Fruit fly (Drosophila melanogaster): ENCODE data around the gene CG46435.

The CG46435 gene

dm6 chr3L:19556738-19557137, 11.8 kb downstream of the CG46435 start:
- TF ChIP-seq dsx (GFP tag; optimal IDR thresholded peaks at IDR 0.05; ENCODE audit: poor library complexity, severe bottlenecking) = peak; percentile 76
- TF ChIP-seq CG3919 (GFP tag; optimal IDR thresholded peaks at IDR 0.05) = no peak
- no peak for TF ChIP-seq Hr4 (GFP tag; optimal IDR thresholded peaks at IDR 0.05)
- TF ChIP-seq CG9139 (GFP tag; optimal IDR thresholded peaks at IDR 0.05) = no peak
- TF ChIP-seq vri (GFP tag; optimal IDR thresholded peaks at IDR 0.05) = no peak
- TF ChIP-seq Hr38 (GFP tag; optimal IDR thresholded peaks at IDR 0.05) = no peak
- TF ChIP-seq ss (GFP tag; optimal IDR thresholded peaks at IDR 0.05) = no peak
- no peak for TF ChIP-seq Lpt (GFP tag; optimal IDR thresholded peaks at IDR 0.05)
- peak; percentile 89 for TF ChIP-seq CG6808 (GFP tag; optimal IDR thresholded peaks at IDR 0.05)
- peak; percentile 68 for TF ChIP-seq CG6163 (GFP tag; IDR thresholded peaks at IDR 0.05)
- no peak for TF ChIP-seq Smox (GFP tag; optimal IDR thresholded peaks at IDR 0.05)

- TF ChIP-seq dac (GFP tag; optimal IDR thresholded peaks at IDR 0.05) (no peak), Sox102F (GFP tag; optimal IDR thresholded peaks at IDR 0.05) (no peak), CG4318 (GFP tag; optimal IDR thresholded peaks at IDR 0.05) (peak; percentile 60), fd85E (GFP tag; optimal IDR thresholded peaks at IDR 0.05) (no peak), salr (GFP tag; optimal IDR thresholded peaks at IDR 0.05) (peak in 1 of 2 experiments; percentile 82), CG6854 (GFP tag; optimal IDR thresholded peaks at IDR 0.05) (no peak), achi (GFP tag; optimal IDR thresholded peaks at IDR 0.05) (peak; percentile 66), acj6 (GFP tag; optimal IDR thresholded peaks at IDR 0.05) (peak; percentile 72), cyc (GFP tag; optimal IDR thresholded peaks at IDR 0.05) (peak; percentile 23), CG11902 (GFP tag; optimal IDR thresholded peaks at IDR 0.05) (peak; percentile 19), net (GFP tag; optimal IDR thresholded peaks at IDR 0.05) (peak; percentile 24), Eip93F (GFP tag; optimal IDR thresholded peaks at IDR 0.05) (no peak), dsx (GFP tag; optimal IDR thresholded peaks at IDR 0.05; ENCODE audit: poor library complexity, severe bottlenecking) (no peak), lz (GFP tag; optimal IDR thresholded peaks at IDR 0.05) (peak; percentile 28), CG8319 (GFP tag; optimal IDR thresholded peaks at IDR 0.05) (peak; percentile 39), Ets96B (tag; optimal IDR thresholded peaks at IDR 0.05) (peak; percentile 83), CG16779 (tag; optimal IDR thresholded peaks at IDR 0.05) (peak; percentile 22), svp (GFP tag) (peak; percentile 74), Hr39 (GFP tag; optimal IDR thresholded peaks at IDR 0.05) (peak; percentile 8), CG11294 (GFP tag; IDR thresholded peaks at IDR 0.05) (no peak), CG3032 (tag; optimal IDR thresholded peaks at IDR 0.05) (peak; percentile 88), Smox (GFP tag; optimal IDR thresholded peaks at IDR 0.05) (peak; percentile 44), CG10669 (GFP tag; optimal IDR thresholded peaks at IDR 0.05) (peak; percentile 48), CG6808 (GFP tag; optimal IDR thresholded peaks at IDR 0.05) (peak; percentile 63), CG1621 (tag; optimal IDR thresholded peaks at IDR 0.05) (peak; percentile 50), CG8632 (GFP tag; optimal IDR thresholded peaks at IDR 0.05) (peak; percentile 80), vri (GFP tag; optimal IDR thresholded peaks at IDR 0.05) (no peak), CG6276 (GFP tag; optimal IDR thresholded peaks at IDR 0.05) (peak; percentile 33), spab (GFP tag; optimal IDR thresholded peaks at IDR 0.05) (peak; percentile 63), Met (GFP tag; optimal IDR thresholded peaks at IDR 0.05) (peak; percentile 32), CG11762 (GFP tag; optimal IDR thresholded peaks at IDR 0.05; ENCODE audit: insufficient read depth) (peak; percentile 41), Gug (GFP tag; IDR thresholded peaks at IDR 0.05) (no peak), CG15336 (GFP tag; IDR thresholded peaks at IDR 0.05) (0 out of 2 replicates have a peak, but pooled peaks have one; percentile 16), Blimp-1 (GFP tag; optimal IDR thresholded peaks at IDR 0.05) (peak; percentile 50), fd59A (GFP tag; optimal IDR thresholded peaks at IDR 0.05) (no peak), CG32006 (GFP tag; optimal IDR thresholded peaks at IDR 0.05) (peak; percentile 80), Sox15 (GFP tag; optimal IDR thresholded peaks at IDR 0.05) (peak; percentile 49), CG34406 (GFP tag; optimal IDR thresholded peaks at IDR 0.05) (peak; percentile 77), CG3919 (GFP tag; optimal IDR thresholded peaks at IDR 0.05) (peak; percentile 63), Ets21C (GFP tag; optimal IDR thresholded peaks at IDR 0.05) (no peak), topi (GFP tag; optimal IDR thresholded peaks at IDR 0.05) (peak; percentile 25), CG6163 (GFP tag; IDR thresholded peaks at IDR 0.05) (peak; percentile 49; the same call in 1 of the 3 replicates), Hr38 (GFP tag; optimal IDR thresholded peaks at IDR 0.05) (no peak)
Measured at dm6 chr3L:19557197-19557995, 12.5 kb downstream of the CG46435 start.

Data from whole organism, prepupa.